Worm (Caenorhabditis elegans) whole organism, midembryonic: ENCODE data around the gene ntc-1.

ENCODE experiments used
- T22C8.4 ChIP-seq: fragments of 200-800 bp; sonication (Bioruptor generic); IDR thresholded peaks from 2 replicates; pipeline ENCODE4 v1.3.6; 2022; ENCODE audit warnings: missing genetic modification characterization, missing compliant biosample characterization
- cog-1 ChIP-seq: sonication (generic microtip); optimal IDR thresholded peaks from 2 replicates; lab custom pipeline; 2016; ENCODE audit warnings: missing genetic modification characterization, missing compliant biosample characterization
- flt-1 ChIP-seq: fragments of 200-800 bp; sonication (Bioruptor generic); IDR thresholded peaks from 2 replicates; pipeline ENCODE4 v1.3.6; 2022; ENCODE audit warnings: missing genetic modification characterization, missing compliant biosample characterization
- med-1 ChIP-seq: sonication (generic microtip); optimal IDR thresholded peaks from 2 replicates; lab custom pipeline; 2017; ENCODE audit warnings: missing genetic modification characterization, mild to moderate bottlenecking, missing compliant biosample characterization, antibody characterized with exemption, missing genetic modification reagents; ENCODE audit not compliant: insufficient read depth
- ref-1 ChIP-seq: fragments of 200-800 bp; sonication (Bioruptor generic); conservative IDR thresholded peaks from 2 replicates; pipeline ENCODE4 v1.3.6; 2022; ENCODE audit warnings: missing genetic modification reagents, missing genetic modification characterization, missing compliant biosample characterization
- ztf-23 ChIP-seq: fragments of 200-800 bp; sonication (Bioruptor generic); IDR thresholded peaks from 2 replicates; pipeline ENCODE4 v1.3.6; 2022; ENCODE audit warnings: missing genetic modification reagents, missing genetic modification characterization, missing compliant biosample characterization
- ztf-29 ChIP-seq: fragments of 200-800 bp; sonication (Bioruptor generic); IDR thresholded peaks from 2 replicates; pipeline ENCODE4 v1.3.6; 2022; ENCODE audit warnings: missing genetic modification reagents, missing genetic modification characterization, missing compliant biosample characterization

DNA sequence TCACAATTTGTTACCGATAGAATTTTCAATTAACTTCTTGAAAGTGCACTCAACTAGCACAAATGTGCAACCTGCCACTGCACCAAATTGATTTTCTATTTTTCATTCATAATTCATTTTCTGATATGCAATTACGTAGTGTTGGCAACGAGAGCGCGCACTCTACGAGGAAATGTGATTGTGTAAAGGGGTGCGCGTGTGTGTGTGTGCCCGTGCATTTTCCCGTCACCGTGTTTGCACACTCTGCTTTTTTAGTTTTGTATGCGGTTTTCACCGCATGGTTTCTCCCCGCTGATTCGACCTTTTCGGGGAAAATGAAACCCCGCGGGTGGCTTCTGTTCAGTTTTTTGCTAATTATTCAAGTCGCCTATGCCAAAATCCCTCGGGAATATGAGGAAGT lies 24.3 kb downstream of the ntc-1 start, which contains the start of gene T07F12.2:
- TF ChIP-seq flt-1 (GFP tag; lab: Robert Waterston, UW) (no peak), cog-1 (tag; lab: Kevin White, UChicago) (no peak), T22C8.4 (GFP tag; lab: Robert Waterston, UW) (no peak), ztf-29 (no peak), med-1 (GFP tag; lab: Kevin White, UChicago) (no peak), ref-1 (GFP tag; lab: Robert Waterston, UW) (no peak), ztf-23 (GFP tag; lab: Robert Waterston, UW) (peak; percentile 23; the same call in 1 of the 2 replicates)
